Worm (Caenorhabditis elegans): ENCODE measurements around the gene F53E10.5.

F53E10.5 gene

DNA sequence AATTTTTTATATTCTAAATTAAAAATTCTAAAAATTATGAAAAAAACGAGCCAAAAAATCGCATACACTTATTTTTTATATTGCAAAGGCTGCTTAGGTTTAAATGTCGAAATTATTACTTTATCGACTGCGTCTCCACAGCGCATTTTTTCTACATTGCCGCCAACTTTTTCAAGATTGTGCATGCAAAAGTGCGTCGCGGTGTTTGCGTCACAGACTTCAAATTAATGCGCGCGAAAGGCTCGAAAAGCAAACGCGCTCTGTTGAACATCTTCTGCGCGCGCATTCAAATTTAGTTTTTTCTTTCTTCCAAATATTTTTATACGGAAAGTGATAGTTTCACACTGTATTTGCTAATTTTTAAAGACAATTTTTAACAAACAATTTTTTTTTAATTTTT is 1.8 kb upstream of the F53E10.5 start (continued):
- TF ChIP-seq attf-6 (GFP tag; IDR thresholded peaks at IDR 0.05): 0 out of 2 replicates have a peak, but pooled peaks have one; percentile 29
- TF ChIP-seq chd-7 (tag; optimal IDR thresholded peaks at IDR 0.05): no peak
- TF ChIP-seq lin-35 (GFP tag; optimal IDR thresholded peaks at IDR 0.05): peak; percentile 58 to 97 (median 64)
- peak; percentile 88 for TF ChIP-seq efl-1 (GFP tag; optimal IDR thresholded peaks at IDR 0.05)
- no peak for TF ChIP-seq aptf-3 (GFP tag; IDR thresholded peaks at IDR 0.05)
- TF ChIP-seq ztf-26 (tag; optimal IDR thresholded peaks at IDR 0.05): peak; percentile 56
- TF ChIP-seq lag-1 (GFP tag; IDR thresholded peaks at IDR 0.05): no peak
- TF ChIP-seq bed-2 (GFP tag; IDR thresholded peaks at IDR 0.05): peak; percentile 81
- peak; percentile 67 for TF ChIP-seq madf-8 (GFP tag; conservative IDR thresholded peaks at IDR 0.05)
- TF ChIP-seq pbrm-1 (GFP tag; IDR thresholded peaks at IDR 0.05): peak; percentile 95
- peak; percentile 88 for TF ChIP-seq K11D2.4 (GFP tag; IDR thresholded peaks at IDR 0.05)
- TF ChIP-seq rcor-1 (GFP tag; IDR thresholded peaks at IDR 0.05): peak; percentile 88
- TF ChIP-seq cebp-2 (GFP tag; IDR thresholded peaks at IDR 0.05): 0 out of 2 replicates have a peak, but pooled peaks have one; percentile 58
- peak; percentile 90 for TF ChIP-seq ekl-4 (GFP tag; IDR thresholded peaks at IDR 0.05)
- TF ChIP-seq repo-1 (tag; optimal IDR thresholded peaks at IDR 0.05): peak; percentile 47
- TF ChIP-seq hmg-20 (GFP tag; IDR thresholded peaks at IDR 0.05): peak; percentile 67; the same call in 1 of the 2 replicates
- TF ChIP-seq ccch-3 (GFP tag; optimal IDR thresholded peaks at IDR 0.05): no peak
- TF ChIP-seq D2030.7 (GFP tag; IDR thresholded peaks at IDR 0.05): peak; percentile 45
- TF ChIP-seq F39B2.1 (GFP tag; IDR thresholded peaks at IDR 0.05): no peak
- TF ChIP-seq madf-3 (GFP tag; IDR thresholded peaks at IDR 0.05): peak; percentile 81; the same call in 1 of the 2 replicates
- TF ChIP-seq atf-7 (tag; optimal IDR thresholded peaks at IDR 0.05): peak; percentile 48
- TF ChIP-seq madf-10 (tag; optimal IDR thresholded peaks at IDR 0.05): peak; percentile 82
- TF ChIP-seq rec-8 (tag; optimal IDR thresholded peaks at IDR 0.05): no peak
- TF ChIP-seq lin-26 (GFP tag; IDR thresholded peaks at IDR 0.05): peak; percentile 51; the same call in 1 of the 2 replicates
- no peak for TF ChIP-seq ztf-22 (GFP tag; optimal IDR thresholded peaks at IDR 0.05)
- TF ChIP-seq lsl-1 (GFP tag; optimal IDR thresholded peaks at IDR 0.05): peak; percentile 29
- TF ChIP-seq snpc-4 (GFP tag; optimal IDR thresholded peaks at IDR 0.05): no peak
- peak in 2 of 4 experiments; percentile 47 to 57 for TF ChIP-seq snpc-4 (tag; optimal IDR thresholded peaks at IDR 0.05)
- peak; percentile 67 for TF ChIP-seq gei-17 (GFP tag; optimal IDR thresholded peaks at IDR 0.05)
- TF ChIP-seq Y53G8AR.9 (GFP tag; conservative IDR thresholded peaks at IDR 0.05): peak; percentile 88
- peak; percentile 99 for TF ChIP-seq attf-5 (GFP tag; optimal IDR thresholded peaks at IDR 0.05)
- no peak for TF ChIP-seq nfya-1 (tag; optimal IDR thresholded peaks at IDR 0.05; ENCODE audit: borderline replicate concordance, insufficient read depth)
- TF ChIP-seq Y67H2A.10 (GFP tag; conservative IDR thresholded peaks at IDR 0.05): peak; percentile 66
- peak; percentile 51 for TF ChIP-seq zfh-2 (GFP tag; conservative IDR thresholded peaks at IDR 0.05)
- peak; percentile 60; the same call in 1 of the 2 replicates for TF ChIP-seq cebp-1 (GFP tag; IDR thresholded peaks at IDR 0.05)
- peak; percentile 90 for TF ChIP-seq cebp-1 (tag; optimal IDR thresholded peaks at IDR 0.05)
- 0 out of 2 replicates have a peak, but pooled peaks have one; percentile 34 for TF ChIP-seq nfya-2 (GFP tag; IDR thresholded peaks at IDR 0.05)
- no peak for TF ChIP-seq hlh-26 (GFP tag; conservative IDR thresholded peaks at IDR 0.05)
- peak; percentile 84 for TF ChIP-seq lir-1 (GFP tag; conservative IDR thresholded peaks at IDR 0.05)
- peak; percentile 79; the same call in 1 of the 2 replicates for TF ChIP-seq Y95B8A.8 (GFP tag; IDR thresholded peaks at IDR 0.05)
- TF ChIP-seq attf-3 (GFP tag; conservative IDR thresholded peaks at IDR 0.05): peak; percentile 68
- no peak for TF ChIP-seq T07F8.4 (tag; optimal IDR thresholded peaks at IDR 0.05)
- TF ChIP-seq lin-54 (GFP tag; optimal IDR thresholded peaks at IDR 0.05): peak; percentile 98
- TF ChIP-seq nfyb-1 (GFP tag; IDR thresholded peaks at IDR 0.05): peak; percentile 92
- TF ChIP-seq lsy-27 (tag; optimal IDR thresholded peaks at IDR 0.05; ENCODE audit: borderline replicate concordance, insufficient read depth): no peak
- no peak for TF ChIP-seq ceh-79 (tag; optimal IDR thresholded peaks at IDR 0.05)
- TF ChIP-seq mxl-1 (tag; optimal IDR thresholded peaks at IDR 0.05): no peak
- TF ChIP-seq tlf-1 (GFP tag; optimal IDR thresholded peaks at IDR 0.05): peak; percentile 71
